Worm (Caenorhabditis elegans): Measurements from ENCODE around the gene Y38H8A.4.

DNA sequence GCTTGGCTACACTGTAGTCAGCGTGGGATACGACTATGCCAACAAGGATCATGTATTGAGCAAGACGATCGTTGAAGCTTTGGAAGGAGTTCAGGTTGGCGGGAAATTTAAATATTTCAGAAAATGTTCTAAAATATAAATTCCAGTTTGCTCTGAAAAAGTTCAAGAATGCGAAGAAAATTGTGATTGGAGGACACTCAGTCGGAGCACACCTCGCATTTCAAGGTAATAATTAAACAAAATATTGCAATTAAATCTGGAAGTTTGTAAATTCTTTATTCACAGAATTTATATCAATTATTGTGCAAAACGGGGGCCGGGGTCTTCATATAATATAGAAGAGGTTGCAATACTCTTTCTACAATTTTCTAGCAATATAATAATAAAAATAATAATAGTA is 37.9 kb upstream of the Y38H8A.4 start:
- no peak for TF ChIP-seq pha-4 (tag; optimal IDR thresholded peaks at IDR 0.05)
- no peak for TF ChIP-seq madf-10 (tag; optimal IDR thresholded peaks at IDR 0.05)
- peak; percentile 29; the same call in 1 of the 2 replicates for TF ChIP-seq pbrm-1 (GFP tag; IDR thresholded peaks at IDR 0.05)

All from whole organism, young adult.